Worm (Caenorhabditis elegans): ENCODE results near the gene C01C4.2.

DNA sequence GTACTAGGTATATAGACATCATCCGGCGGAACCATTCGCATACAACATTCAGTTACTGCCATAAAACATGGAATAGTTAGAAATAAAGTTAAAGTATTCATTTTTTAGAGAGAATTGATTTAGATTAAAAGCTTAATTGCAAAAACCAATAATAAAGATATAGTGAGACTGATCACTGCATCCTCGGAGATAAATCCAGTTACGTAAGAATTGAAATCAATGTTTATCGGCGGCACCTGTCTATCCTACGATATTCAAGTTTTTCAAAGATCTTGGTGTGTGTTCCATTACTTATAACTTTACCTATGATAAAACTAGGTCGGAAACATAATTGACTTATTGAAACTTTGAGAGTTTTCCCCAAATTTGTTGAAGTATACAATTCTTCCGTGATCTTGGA lies 44.4 kb downstream of the C01C4.2 start, which contains the start of gene T14G12.6:
- TF ChIP-seq lin-11 (tag; optimal IDR thresholded peaks at IDR 0.05) (no peak), ceh-31 (tag; optimal IDR thresholded peaks at IDR 0.05) (no peak), rnt-1 (tag; optimal IDR thresholded peaks at IDR 0.05) (no peak), elt-2 (tag; optimal IDR thresholded peaks at IDR 0.05) (no peak), nhr-11 (tag; optimal IDR thresholded peaks at IDR 0.05) (no peak), pqm-1 (tag; optimal IDR thresholded peaks at IDR 0.05) (no peak), ama-1 (optimal IDR thresholded peaks at IDR 0.05) (no peak), pha-4 (tag; optimal IDR thresholded peaks at IDR 0.05) (no peak), dve-1 (tag; optimal IDR thresholded peaks at IDR 0.05) (no peak), fkh-10 (GFP tag; optimal IDR thresholded peaks at IDR 0.05) (no peak), ceh-18 (tag; optimal IDR thresholded peaks at IDR 0.05) (no peak), ceh-48 (tag; optimal IDR thresholded peaks at IDR 0.05) (no peak)
